Fruit fly (Drosophila melanogaster): Measurements from ENCODE around the gene CG32219.
A peak's percentile ranks its signal among the peaks of the same experiment; 100 is the strongest.

Gene CG32219

dm6 chr3L:20000081-20000736 lies 49.3 kb upstream of the CG32219 start, which contains the start of the genes Tom20 and Gabat (continued):
- TF ChIP-seq CG1603 (tag; optimal IDR thresholded peaks at IDR 0.05) (peak; percentile 34), CG13624 (GFP tag; optimal IDR thresholded peaks at IDR 0.05) (no peak), gem (tag; optimal IDR thresholded peaks at IDR 0.05) (peak; percentile 3), Blimp-1 (GFP tag; optimal IDR thresholded peaks at IDR 0.05) (no peak), tgo (GFP tag; IDR thresholded peaks at IDR 0.05) (no peak), CG17568 (GFP tag; optimal IDR thresholded peaks at IDR 0.05) (peak; percentile 6), slbo (GFP tag; IDR thresholded peaks at IDR 0.05) (no peak), caup (GFP tag; optimal IDR thresholded peaks at IDR 0.05; ENCODE audit: severe bottlenecking) (no peak), B-H2 (GFP tag; optimal IDR thresholded peaks at IDR 0.05) (peak; percentile 42), CG14441 (GFP tag; IDR thresholded peaks at IDR 0.05) (no peak), CG13424 (tag; optimal IDR thresholded peaks at IDR 0.05) (peak; percentile 11), knrl (GFP tag; IDR thresholded peaks at IDR 0.05; ENCODE audit: partially characterized antibody) (no peak), salm (tag; optimal IDR thresholded peaks at IDR 0.05) (no peak), lola (GFP tag; optimal IDR thresholded peaks at IDR 0.05) (peak in 1 of 3 experiments; percentile 43), CG17829 (tag; optimal IDR thresholded peaks at IDR 0.05) (no peak), row (GFP tag; IDR thresholded peaks at IDR 0.05) (peak; percentile 48), exex (tag; optimal IDR thresholded peaks at IDR 0.05) (peak; percentile 13), CG17912 (GFP tag; optimal IDR thresholded peaks at IDR 0.05) (no peak), CG8290 (GFP tag; optimal IDR thresholded peaks at IDR 0.05) (no peak), CG8290 (tag; optimal IDR thresholded peaks at IDR 0.05) (peak in 1 of 2 experiments; percentile 6), gcm (GFP tag; optimal IDR thresholded peaks at IDR 0.05) (peak; percentile 51), CG4617 (GFP tag; optimal IDR thresholded peaks at IDR 0.05; ENCODE audit: borderline replicate concordance) (no peak), CG2120 (GFP tag; optimal IDR thresholded peaks at IDR 0.05) (peak; percentile 4), sens (GFP tag) (peak; percentile 69), Ssrp (tag; optimal IDR thresholded peaks at IDR 0.05) (no peak), twi (tag; optimal IDR thresholded peaks at IDR 0.05) (no peak), CG11723 (GFP tag; optimal IDR thresholded peaks at IDR 0.05) (peak; percentile 31), pan (optimal IDR thresholded peaks at IDR 0.05) (no peak), pan (GFP tag; optimal IDR thresholded peaks at IDR 0.05 in 1 of 2, IDR thresholded peaks at IDR 0.05 in 1 of 2) (peak in 1 of 2 experiments; percentile 42), HLH54F (GFP tag; optimal IDR thresholded peaks at IDR 0.05) (no peak), Dll (GFP tag; IDR thresholded peaks at IDR 0.05; ENCODE audit: partially characterized antibody) (no peak)

- TF ChIP-seq mld (GFP tag; IDR thresholded peaks at IDR 0.05; ENCODE audit: partially characterized antibody) (no peak), E2f2 (GFP tag; IDR thresholded peaks at IDR 0.05) (no peak), Fer1 (GFP tag; optimal IDR thresholded peaks at IDR 0.05) (no peak), CG33557 (GFP tag; optimal IDR thresholded peaks at IDR 0.05) (no peak), bsh (GFP tag; optimal IDR thresholded peaks at IDR 0.05) (no peak), inv (GFP tag; IDR thresholded peaks at IDR 0.05; ENCODE audit: partially characterized antibody) (no peak), ftz-f1 (GFP tag; optimal IDR thresholded peaks at IDR 0.05) (no peak), Nf-YA (GFP tag; IDR thresholded peaks at IDR 0.05) (no peak), Mad (GFP tag; optimal IDR thresholded peaks at IDR 0.05) (no peak), CG4617 (GFP tag; optimal IDR thresholded peaks at IDR 0.05; ENCODE audit: borderline replicate concordance) (no peak), fd96Cb (tag; optimal IDR thresholded peaks at IDR 0.05) (no peak), stwl (tag; optimal IDR thresholded peaks at IDR 0.05) (peak; percentile 35), HHEX (GFP tag; optimal IDR thresholded peaks at IDR 0.05) (no peak), CG13287 (GFP tag; IDR thresholded peaks at IDR 0.05; ENCODE audit: partially characterized antibody) (0 out of 2 replicates have a peak, but pooled peaks have one; percentile 16), CG1529 (GFP tag; optimal IDR thresholded peaks at IDR 0.05) (no peak), bigmax (GFP tag; optimal IDR thresholded peaks at IDR 0.05) (no peak), CG31441 (GFP tag; IDR thresholded peaks at IDR 0.05) (no peak), repo (GFP tag; optimal IDR thresholded peaks at IDR 0.05) (no peak), CG10565 (GFP tag; optimal IDR thresholded peaks at IDR 0.05) (no peak), onecut (GFP tag; IDR thresholded peaks at IDR 0.05) (peak; percentile 85)
Observed at dm6 chr3L:19994015-19994414, 43.1 kb upstream of the CG32219 start.

Measured in whole organism, embryonic.